Worm (Caenorhabditis elegans): ENCODE results near the gene asp-5.

asp-5 gene

DNA sequence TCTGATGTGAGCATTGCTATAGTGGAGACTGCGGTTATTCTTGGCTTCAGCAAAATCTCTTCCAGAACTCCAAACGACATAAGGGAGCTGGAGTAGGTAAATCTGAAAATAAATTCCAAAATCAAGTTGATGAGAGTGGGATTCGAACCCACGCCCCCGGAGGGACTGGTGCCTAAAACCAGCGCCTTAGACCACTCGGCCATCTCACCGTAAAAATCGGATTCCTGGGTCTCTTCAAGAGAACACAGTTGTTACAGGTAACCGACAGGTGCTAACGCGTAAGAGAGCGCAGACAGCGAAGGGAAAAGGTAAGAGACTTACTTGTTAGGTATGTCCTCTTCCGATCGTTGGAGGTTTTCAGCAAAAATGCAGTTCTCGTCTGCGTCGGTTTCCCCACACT is 36.9 kb upstream of the asp-5 start (continued):
- TF ChIP-seq sma-3 (GFP tag; optimal IDR thresholded peaks at IDR 0.05) (peak; percentile 54), nhr-237 (tag; optimal IDR thresholded peaks at IDR 0.05) (no peak), lin-39 (tag; optimal IDR thresholded peaks at IDR 0.05) (no peak), mdl-1 (tag; optimal IDR thresholded peaks at IDR 0.05) (no peak), C34F6.9 (tag; optimal IDR thresholded peaks at IDR 0.05) (peak; percentile 6)

DNA sequence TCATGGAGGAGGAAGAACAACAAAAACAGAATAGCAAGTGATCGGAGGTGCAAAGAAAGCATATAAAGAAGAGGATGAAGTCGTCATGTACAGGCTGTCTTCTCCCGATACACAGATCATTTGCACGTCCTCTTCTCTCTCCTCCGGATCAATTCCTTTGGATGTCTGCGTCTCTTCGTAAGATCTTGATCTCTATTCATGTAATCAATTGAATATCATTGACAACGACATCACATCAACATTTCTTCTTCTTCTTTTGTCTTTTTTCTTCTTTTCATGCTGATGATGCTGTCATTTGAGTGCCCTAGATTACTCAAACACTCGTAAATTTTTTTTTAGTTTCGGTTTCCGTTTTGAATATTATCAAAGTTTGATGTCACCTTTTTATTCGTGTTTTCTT is 33.9 kb upstream of the asp-5 start, which contains the start of gene rol-3:
Gene rol-3, minus strand, starts transcription at position 120 of the 400 bp plus-strand sequence.
- TF ChIP-seq sma-3 (GFP tag; optimal IDR thresholded peaks at IDR 0.05) (peak; percentile 3), egl-27 (tag; optimal IDR thresholded peaks at IDR 0.05) (no peak), nhr-21 (tag; optimal IDR thresholded peaks at IDR 0.05) (peak; percentile 60), gmeb-1 (tag; optimal IDR thresholded peaks at IDR 0.05) (no peak), sem-4 (tag; optimal IDR thresholded peaks at IDR 0.05) (no peak), ztf-11 (tag; optimal IDR thresholded peaks at IDR 0.05) (no peak), lsy-2 (tag; optimal IDR thresholded peaks at IDR 0.05) (peak in 1 of 2 experiments; percentile 44), fos-1 (tag; optimal IDR thresholded peaks at IDR 0.05) (peak; percentile 26)

DNA sequence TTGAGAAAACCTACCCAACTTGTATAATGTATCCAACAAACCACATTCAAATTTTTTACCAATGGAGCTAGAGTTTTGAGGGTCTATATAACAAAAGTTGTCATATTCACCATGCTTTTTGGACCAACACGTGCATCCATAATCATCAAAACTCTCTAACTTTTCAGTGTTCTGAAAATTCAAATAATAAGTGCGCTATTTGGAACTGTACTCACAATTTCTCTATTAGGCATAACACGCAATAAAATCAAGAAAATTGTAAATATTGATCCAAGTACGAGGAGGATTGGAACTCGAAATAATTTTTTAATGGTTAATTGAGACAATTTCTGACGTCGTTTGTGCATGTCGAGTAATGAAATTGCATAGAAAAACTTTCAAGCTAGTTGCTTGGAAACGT is 32.3 kb upstream of the asp-5 start, which contains the start of gene C16D9.3:
Gene C16D9.3, minus strand, starts transcription at position 101 of the 400 bp plus-strand sequence.
- TF ChIP-seq lin-13 (GFP tag; optimal IDR thresholded peaks at IDR 0.05), result no peak
- no peak for TF ChIP-seq sma-3 (GFP tag; optimal IDR thresholded peaks at IDR 0.05)
- no peak for TF ChIP-seq R02D3.7 (tag; optimal IDR thresholded peaks at IDR 0.05)
- no peak for TF ChIP-seq nhr-25 (tag; optimal IDR thresholded peaks at IDR 0.05)
- no peak for TF ChIP-seq blmp-1 (tag; optimal IDR thresholded peaks at IDR 0.05; ENCODE audit: insufficient read depth)
- TF ChIP-seq ZK546.5 (tag; optimal IDR thresholded peaks at IDR 0.05), result no peak
- TF ChIP-seq nhr-6 (tag; optimal IDR thresholded peaks at IDR 0.05), result no peak
- no peak for TF ChIP-seq alr-1 (tag; optimal IDR thresholded peaks at IDR 0.05)
- TF ChIP-seq lin-39 (tag; optimal IDR thresholded peaks at IDR 0.05), result no peak
- no peak for TF ChIP-seq nhr-10 (tag; optimal IDR thresholded peaks at IDR 0.05)
- TF ChIP-seq sma-9 (GFP tag; optimal IDR thresholded peaks at IDR 0.05), result no peak
- no peak for TF ChIP-seq sma-9 (tag; optimal IDR thresholded peaks at IDR 0.05)

DNA sequence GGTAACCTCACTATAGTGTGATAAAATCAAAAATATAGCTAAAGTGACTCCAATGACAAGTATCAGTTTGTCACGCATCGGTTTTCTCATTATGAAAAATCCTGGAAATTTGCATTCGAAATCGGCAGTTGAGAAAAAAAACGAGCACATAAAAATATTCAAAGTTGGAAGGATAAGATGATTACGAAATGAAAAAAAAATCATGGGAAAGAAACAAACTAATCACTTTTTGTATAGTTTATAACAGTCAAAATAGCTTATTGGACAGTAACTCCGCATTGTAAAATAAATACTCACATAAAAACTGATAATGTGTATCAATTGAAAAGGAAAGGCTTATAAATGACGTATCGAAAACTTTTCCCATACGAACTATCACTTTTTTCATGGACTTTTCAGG is 29.4 kb upstream of the asp-5 start, which contains the start of gene C16D9.4:
Gene C16D9.4, minus strand, starts transcription at position 101 of the 400 bp plus-strand sequence.
- TF ChIP-seq snpc-4 (tag; optimal IDR thresholded peaks at IDR 0.05), result no peak
- TF ChIP-seq gmeb-1 (tag; optimal IDR thresholded peaks at IDR 0.05), result no peak
- TF ChIP-seq dmd-4 (tag; optimal IDR thresholded peaks at IDR 0.05), result no peak
- TF ChIP-seq ceh-82 (tag; optimal IDR thresholded peaks at IDR 0.05), result no peak
- TF ChIP-seq unc-39 (tag; optimal IDR thresholded peaks at IDR 0.05), result no peak
- TF ChIP-seq F13H6.1 (tag; optimal IDR thresholded peaks at IDR 0.05), result no peak
- TF ChIP-seq fos-1 (tag; optimal IDR thresholded peaks at IDR 0.05), result no peak
- TF ChIP-seq nhr-10 (tag; optimal IDR thresholded peaks at IDR 0.05), result no peak
- no peak for TF ChIP-seq ceh-16 (tag; optimal IDR thresholded peaks at IDR 0.05)
- no peak for TF ChIP-seq alr-1 (tag; optimal IDR thresholded peaks at IDR 0.05)
- no peak for TF ChIP-seq blmp-1 (tag; optimal IDR thresholded peaks at IDR 0.05; ENCODE audit: insufficient read depth)
- TF ChIP-seq mbf-1 (tag; optimal IDR thresholded peaks at IDR 0.05), result no peak
- no peak for TF ChIP-seq ztf-4 (tag; optimal IDR thresholded peaks at IDR 0.05)
- no peak for TF ChIP-seq nhr-237 (tag; optimal IDR thresholded peaks at IDR 0.05)
- no peak for TF ChIP-seq nhr-77 (tag; optimal IDR thresholded peaks at IDR 0.05)
- TF ChIP-seq nhr-25 (tag; optimal IDR thresholded peaks at IDR 0.05), result no peak
- TF ChIP-seq aly-2 (tag; optimal IDR thresholded peaks at IDR 0.05), result no peak
- TF ChIP-seq sma-9 (GFP tag; optimal IDR thresholded peaks at IDR 0.05), result no peak
- TF ChIP-seq sma-9 (tag; optimal IDR thresholded peaks at IDR 0.05), result no peak
- TF ChIP-seq ztf-1 (GFP tag; conservative IDR thresholded peaks at IDR 0.05), result no peak
- TF ChIP-seq Y55F3AM.14 (GFP tag; optimal IDR thresholded peaks at IDR 0.05), result no peak

DNA sequence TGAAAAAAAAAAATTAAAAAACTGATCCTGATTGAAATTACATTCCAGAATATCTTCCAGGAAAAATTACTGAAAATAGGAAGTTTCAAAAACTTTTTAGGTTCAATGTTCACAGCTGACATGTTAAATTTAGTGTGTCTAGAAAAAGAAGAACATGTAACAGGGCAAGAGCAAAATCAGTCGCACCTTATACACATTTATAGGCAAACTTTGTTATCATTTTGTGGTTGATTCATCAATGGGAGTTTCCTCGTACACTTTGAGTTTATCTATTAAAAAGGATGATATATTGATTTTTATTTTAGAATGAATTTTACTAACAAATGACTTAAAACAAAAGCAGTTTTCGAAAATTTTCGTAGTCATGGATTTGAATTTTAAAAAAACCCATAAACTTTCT is 29.0 kb upstream of the asp-5 start:
- TF ChIP-seq crh-2 (tag; optimal IDR thresholded peaks at IDR 0.05) (no peak), lin-11 (tag; optimal IDR thresholded peaks at IDR 0.05) (no peak), elt-3 (tag; optimal IDR thresholded peaks at IDR 0.05) (no peak), nhr-6 (tag; optimal IDR thresholded peaks at IDR 0.05) (no peak), fos-1 (tag; optimal IDR thresholded peaks at IDR 0.05) (peak; percentile 73), blmp-1 (tag; optimal IDR thresholded peaks at IDR 0.05; ENCODE audit: insufficient read depth) (no peak)

All from whole organism, L2 larva.